Worm (Caenorhabditis elegans) whole organism, midembryonic: ENCODE results near the gene ZK856.11.

Experiments used
- T22C8.4 ChIP-seq: fragments of 200-800 bp; sonication (Bioruptor generic); IDR thresholded peaks from 2 replicates; pipeline ENCODE4 v1.3.6; 2022; ENCODE audit warnings: missing genetic modification characterization, missing compliant biosample characterization
- cog-1 ChIP-seq: sonication (generic microtip); optimal IDR thresholded peaks from 2 replicates; lab custom pipeline; 2016; ENCODE audit warnings: missing genetic modification characterization, missing compliant biosample characterization
- flt-1 ChIP-seq: fragments of 200-800 bp; sonication (Bioruptor generic); IDR thresholded peaks from 2 replicates; pipeline ENCODE4 v1.3.6; 2022; ENCODE audit warnings: missing genetic modification characterization, missing compliant biosample characterization
- klf-2 ChIP-seq: fragments of 200-800 bp; sonication (Bioruptor generic); conservative IDR thresholded peaks from 2 replicates; pipeline ENCODE4 v1.3.6; 2022; ENCODE audit warnings: missing genetic modification reagents, missing genetic modification characterization, missing compliant biosample characterization
- med-1 ChIP-seq: sonication (generic microtip); optimal IDR thresholded peaks from 2 replicates; lab custom pipeline; 2017; ENCODE audit warnings: missing genetic modification characterization, mild to moderate bottlenecking, missing compliant biosample characterization, antibody characterized with exemption, missing genetic modification reagents; ENCODE audit not compliant: insufficient read depth
- ref-1 ChIP-seq: fragments of 200-800 bp; sonication (Bioruptor generic); conservative IDR thresholded peaks from 2 replicates; pipeline ENCODE4 v1.3.6; 2022; ENCODE audit warnings: missing genetic modification reagents, missing genetic modification characterization, missing compliant biosample characterization
- ztf-23 ChIP-seq: fragments of 200-800 bp; sonication (Bioruptor generic); IDR thresholded peaks from 2 replicates; pipeline ENCODE4 v1.3.6; 2022; ENCODE audit warnings: missing genetic modification reagents, missing genetic modification characterization, missing compliant biosample characterization

- no peak for TF ChIP-seq med-1 (GFP tag; lab: Kevin White, UChicago)
- no peak for TF ChIP-seq ref-1 (GFP tag; lab: Robert Waterston, UW)
- no peak for TF ChIP-seq T22C8.4 (GFP tag; lab: Robert Waterston, UW)
- no peak for TF ChIP-seq flt-1 (GFP tag; lab: Robert Waterston, UW)
- TF ChIP-seq cog-1 (tag; lab: Kevin White, UChicago), result no peak
- no peak for TF ChIP-seq klf-2 (GFP tag; lab: Robert Waterston, UW)
- TF ChIP-seq ztf-23 (GFP tag; lab: Robert Waterston, UW), result no peak
These were observed 19.9 kb upstream of the ZK856.11 start for ce11 chrV:10224619-10225018.
